Worm (Caenorhabditis elegans): ENCODE results near the gene unc-53.

- TF ChIP-seq ets-7 (tag; optimal IDR thresholded peaks at IDR 0.05): no peak
- no peak for TF ChIP-seq ama-1 (optimal IDR thresholded peaks at IDR 0.05)
- TF ChIP-seq tbx-11 (GFP tag; IDR thresholded peaks at IDR 0.05): no peak
- TF ChIP-seq B0310.2 (tag; optimal IDR thresholded peaks at IDR 0.05): no peak
- no peak for TF ChIP-seq hmg-4 (GFP tag; optimal IDR thresholded peaks at IDR 0.05)
- no peak for TF ChIP-seq aly-1 (tag; optimal IDR thresholded peaks at IDR 0.05)
- TF ChIP-seq tbx-37 (GFP tag; conservative IDR thresholded peaks at IDR 0.05): no peak
- no peak for TF ChIP-seq pes-1 (GFP tag; IDR thresholded peaks at IDR 0.05)
- no peak for TF ChIP-seq hnd-1 (tag; optimal IDR thresholded peaks at IDR 0.05)
- no peak for TF ChIP-seq ceh-13 (GFP tag; optimal IDR thresholded peaks at IDR 0.05)
- TF ChIP-seq ceh-36 (tag; optimal IDR thresholded peaks at IDR 0.05): no peak
Measured at ce11 chrII:11103052-11103451, 13.8 kb upstream of the unc-53 start.
